Fruit fly (Drosophila melanogaster): ENCODE data around the gene Snx21.
A peak's percentile ranks its signal among the peaks of the same experiment; 100 is the strongest.

Gene Snx21

DNA sequence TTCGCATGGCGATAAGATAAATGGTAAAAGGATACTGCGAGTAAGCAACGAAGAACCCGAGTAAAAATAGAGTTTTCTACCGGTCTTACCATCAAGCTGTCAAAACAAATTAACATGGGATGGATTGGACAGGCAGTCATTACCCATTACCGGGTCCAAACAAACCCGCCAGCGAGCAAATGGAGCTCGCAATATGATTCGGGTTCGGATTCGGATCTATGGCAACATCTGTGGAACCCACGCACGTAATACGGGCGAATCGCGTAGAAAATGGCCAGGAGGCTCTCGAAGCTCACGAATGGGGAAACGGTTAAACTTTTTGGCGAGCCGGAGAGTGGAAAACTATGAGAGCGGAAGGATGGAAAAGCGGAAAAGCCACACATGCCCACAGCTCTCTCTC is 31.7 kb upstream of the Snx21 start:
- TF ChIP-seq toe (GFP tag; optimal IDR thresholded peaks at IDR 0.05), result no peak
- TF ChIP-seq pad (GFP tag; optimal IDR thresholded peaks at IDR 0.05), result no peak
- TF ChIP-seq Clk (GFP tag; optimal IDR thresholded peaks at IDR 0.05), result no peak
- no peak for TF ChIP-seq CG11617 (GFP tag; optimal IDR thresholded peaks at IDR 0.05)
- TF ChIP-seq ovo (GFP tag; optimal IDR thresholded peaks at IDR 0.05), result no peak
- no peak for TF ChIP-seq CG1620 (GFP tag; optimal IDR thresholded peaks at IDR 0.05)
- no peak for TF ChIP-seq bab1 (GFP tag; optimal IDR thresholded peaks at IDR 0.05)
- TF ChIP-seq Mnt (GFP tag; optimal IDR thresholded peaks at IDR 0.05), result no peak
- TF ChIP-seq cic (GFP tag; optimal IDR thresholded peaks at IDR 0.05), result no peak
- no peak for TF ChIP-seq Crg-1 (GFP tag; optimal IDR thresholded peaks at IDR 0.05)
- no peak for TF ChIP-seq CG14711 (tag; optimal IDR thresholded peaks at IDR 0.05)
- TF ChIP-seq CG7045 (GFP tag; optimal IDR thresholded peaks at IDR 0.05), result no peak

DNA sequence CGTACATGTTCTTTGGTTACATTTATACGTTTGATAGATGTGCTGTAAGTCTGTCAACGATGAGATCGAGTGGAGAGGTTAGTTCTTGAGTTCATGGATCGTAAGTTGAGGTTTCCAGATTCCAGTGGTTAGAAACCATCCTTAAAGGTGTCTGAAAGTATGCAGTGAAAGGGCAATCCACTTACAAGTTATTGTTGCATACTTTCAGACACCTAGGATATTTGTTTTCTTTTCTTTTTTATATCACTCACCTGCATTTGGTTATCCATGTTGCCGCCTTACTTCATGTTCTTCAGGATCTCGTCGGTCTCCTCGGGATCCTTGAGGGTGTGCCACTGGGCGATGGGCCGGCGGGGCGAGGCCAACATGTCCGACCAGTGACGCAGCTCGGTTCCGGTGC is 17.3 kb upstream of the Snx21 start:
- TF ChIP-seq CG11617 (GFP tag; optimal IDR thresholded peaks at IDR 0.05) (no peak), CG14711 (tag; optimal IDR thresholded peaks at IDR 0.05) (no peak), cnc (optimal IDR thresholded peaks at IDR 0.05) (no peak), CG7101 (tag; optimal IDR thresholded peaks at IDR 0.05) (no peak), CG1620 (GFP tag; optimal IDR thresholded peaks at IDR 0.05) (no peak), tj (GFP tag; optimal IDR thresholded peaks at IDR 0.05) (no peak), CG5204 (GFP tag; optimal IDR thresholded peaks at IDR 0.05) (no peak), CG33017 (tag; optimal IDR thresholded peaks at IDR 0.05) (no peak), kay (GFP tag; ENCODE audit: borderline replicate concordance) (no peak), cic (GFP tag; optimal IDR thresholded peaks at IDR 0.05) (no peak), ovo (GFP tag; optimal IDR thresholded peaks at IDR 0.05) (no peak)

DNA sequence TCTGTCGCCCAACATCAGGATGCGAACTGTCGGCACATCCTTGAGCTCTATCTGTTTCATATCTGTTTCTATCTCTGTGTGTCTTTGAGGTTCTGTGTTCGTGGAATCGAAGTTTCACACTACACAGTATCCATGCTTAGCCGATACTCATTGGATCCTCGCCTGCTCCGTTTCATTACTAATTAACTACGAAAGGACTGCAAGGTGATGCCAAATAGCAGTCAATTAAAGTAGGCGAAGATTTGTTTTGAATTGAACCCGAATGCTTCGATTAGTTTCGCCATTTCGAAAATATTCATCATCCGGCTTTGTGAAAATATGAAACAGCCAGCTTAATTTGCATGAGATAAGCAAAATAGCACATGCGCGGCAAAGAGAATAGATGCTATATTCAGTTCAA is 6.2 kb upstream of the Snx21 start, which contains the start of gene CG15399:
CG15399 (minus strand) TSS at position 101 of the 400 bp plus-strand sequence.
- no peak for TF ChIP-seq cnc (optimal IDR thresholded peaks at IDR 0.05)
- no peak for TF ChIP-seq CG1620 (GFP tag; optimal IDR thresholded peaks at IDR 0.05)
- TF ChIP-seq CG7101 (tag; optimal IDR thresholded peaks at IDR 0.05), result no peak
- no peak for TF ChIP-seq Clk (GFP tag; optimal IDR thresholded peaks at IDR 0.05)
- no peak for TF ChIP-seq CG11617 (GFP tag; optimal IDR thresholded peaks at IDR 0.05)
- no peak for TF ChIP-seq ovo (GFP tag; optimal IDR thresholded peaks at IDR 0.05)
- TF ChIP-seq pad (GFP tag; optimal IDR thresholded peaks at IDR 0.05), result no peak
- no peak for TF ChIP-seq bab1 (GFP tag; optimal IDR thresholded peaks at IDR 0.05)
- TF ChIP-seq CG14711 (tag; optimal IDR thresholded peaks at IDR 0.05), result no peak
- TF ChIP-seq CG12768 (GFP tag; optimal IDR thresholded peaks at IDR 0.05), result no peak
- no peak for TF ChIP-seq toe (GFP tag; optimal IDR thresholded peaks at IDR 0.05)
- TF ChIP-seq CG33017 (tag; optimal IDR thresholded peaks at IDR 0.05), result no peak
- TF ChIP-seq tj (GFP tag; optimal IDR thresholded peaks at IDR 0.05), result no peak
- no peak for TF ChIP-seq CG7045 (GFP tag; optimal IDR thresholded peaks at IDR 0.05)
- TF ChIP-seq kay (GFP tag; ENCODE audit: borderline replicate concordance), result no peak
- TF ChIP-seq Hr96 (GFP tag; optimal IDR thresholded peaks at IDR 0.05), result no peak
- no peak for TF ChIP-seq Crg-1 (GFP tag; optimal IDR thresholded peaks at IDR 0.05)
- TF ChIP-seq cic (GFP tag; optimal IDR thresholded peaks at IDR 0.05), result no peak

DNA sequence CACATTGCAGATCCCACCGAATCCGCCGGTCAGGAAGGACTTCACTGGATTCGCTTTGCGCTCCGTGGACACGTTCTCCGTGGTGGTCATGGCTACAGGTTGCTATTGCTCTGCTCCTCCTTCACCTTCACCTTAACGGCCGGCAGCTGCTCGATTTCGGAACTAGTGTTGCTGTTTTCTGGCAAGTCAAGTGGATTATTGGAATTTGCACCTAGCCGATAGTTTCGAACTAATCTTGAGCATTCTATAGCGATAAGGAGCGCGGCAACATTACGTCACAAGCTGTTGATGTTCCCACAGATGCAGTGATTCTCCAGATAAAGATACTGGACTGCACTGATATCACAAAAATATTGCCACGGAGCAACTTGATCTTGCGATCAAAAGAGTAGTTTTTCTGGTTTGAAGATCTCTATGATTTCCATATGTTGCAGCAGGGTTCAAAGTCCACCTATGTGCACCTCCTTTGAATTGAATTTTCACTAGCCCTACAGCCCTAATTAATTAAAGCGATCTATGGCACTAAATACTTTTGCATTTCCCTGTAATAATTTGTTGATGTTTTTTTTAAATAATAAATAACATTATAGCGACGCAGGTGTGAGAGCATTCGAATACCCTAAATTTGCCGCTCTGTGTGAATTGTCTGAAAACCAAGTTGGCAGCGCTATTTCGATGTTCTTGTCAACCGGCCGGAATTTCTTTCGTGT is 4.2 kb upstream of the Snx21 start, which contains the start of the genes colt and HINT1:
colt (minus strand) TSS at position 594 of the 710 bp plus-strand sequence.
HINT1 (plus strand) TSS at position 660 of the 710 bp plus-strand sequence.
- TF ChIP-seq bab1 (GFP tag; optimal IDR thresholded peaks at IDR 0.05) (peak; percentile 10), Hr96 (GFP tag; optimal IDR thresholded peaks at IDR 0.05) (peak; percentile 76), CG7101 (tag; optimal IDR thresholded peaks at IDR 0.05) (peak; percentile 40), cnc (optimal IDR thresholded peaks at IDR 0.05) (no peak), cic (GFP tag; optimal IDR thresholded peaks at IDR 0.05) (peak; percentile 59), tj (GFP tag; optimal IDR thresholded peaks at IDR 0.05) (peak; percentile 61), Mnt (GFP tag; optimal IDR thresholded peaks at IDR 0.05) (peak; percentile 50), kay (GFP tag; ENCODE audit: borderline replicate concordance) (no peak), pad (GFP tag; optimal IDR thresholded peaks at IDR 0.05) (peak; percentile 15), Crg-1 (GFP tag; optimal IDR thresholded peaks at IDR 0.05) (no peak), CG14711 (tag; optimal IDR thresholded peaks at IDR 0.05) (peak; percentile 52), CG7045 (GFP tag; optimal IDR thresholded peaks at IDR 0.05) (peak; percentile 56), CG33017 (tag; optimal IDR thresholded peaks at IDR 0.05) (peak; percentile 27), CG1620 (GFP tag; optimal IDR thresholded peaks at IDR 0.05) (peak; percentile 23), CG12768 (GFP tag; optimal IDR thresholded peaks at IDR 0.05) (peak; percentile 92), CG5204 (GFP tag; optimal IDR thresholded peaks at IDR 0.05) (no peak), toe (GFP tag; optimal IDR thresholded peaks at IDR 0.05) (peak; percentile 83), Clk (GFP tag; optimal IDR thresholded peaks at IDR 0.05) (peak; percentile 56), CG11617 (GFP tag; optimal IDR thresholded peaks at IDR 0.05) (peak; percentile 77), ovo (GFP tag; optimal IDR thresholded peaks at IDR 0.05) (peak; percentile 20)

DNA sequence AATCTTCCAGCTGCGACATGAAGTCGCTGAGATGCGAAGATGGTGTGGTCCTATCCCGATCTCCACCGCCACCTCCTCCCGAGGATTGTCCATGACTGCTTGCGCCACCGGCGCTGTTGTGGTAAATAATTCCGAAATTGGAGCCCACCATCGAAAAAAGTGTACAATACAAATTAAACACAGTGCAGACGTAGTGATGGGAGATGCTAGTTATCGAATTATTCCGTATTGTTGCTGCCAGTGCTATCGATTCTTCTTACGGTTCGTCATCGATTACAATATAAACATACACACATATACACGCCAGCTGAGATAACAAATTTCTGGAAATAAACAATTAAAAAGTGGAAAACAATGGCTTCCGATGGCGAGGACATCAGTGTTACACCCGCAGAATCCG is 2.2 kb upstream of the Snx21 start, which contains the start of the genes Taf10b and Taf10:
Taf10b (minus strand) TSS at position 219 of the 400 bp plus-strand sequence.
Taf10 (plus strand) TSS at position 264 of the 400 bp plus-strand sequence.
- peak; percentile 60 for TF ChIP-seq cic (GFP tag; optimal IDR thresholded peaks at IDR 0.05)
- TF ChIP-seq bab1 (GFP tag; optimal IDR thresholded peaks at IDR 0.05), result peak; percentile 65
- no peak for TF ChIP-seq toe (GFP tag; optimal IDR thresholded peaks at IDR 0.05)

DNA sequence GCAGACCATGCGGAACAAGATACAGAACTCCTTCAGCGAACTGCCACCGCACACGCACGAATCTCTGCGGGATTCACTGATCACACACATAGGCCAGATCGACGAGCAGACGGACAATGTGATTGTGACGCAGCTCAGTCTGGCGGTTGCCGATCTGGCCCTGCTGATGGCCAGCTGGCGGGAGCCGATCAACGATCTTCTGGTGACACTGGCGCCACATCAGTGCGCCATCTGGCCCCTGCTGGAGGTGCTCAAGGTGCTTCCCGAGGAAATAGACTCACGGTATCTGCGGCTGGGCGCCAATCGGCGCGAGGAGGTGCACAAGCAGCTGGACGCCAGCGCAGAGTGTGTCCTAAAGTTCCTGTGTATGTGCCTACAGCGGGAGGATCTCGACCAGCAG is 5.2 kb downstream of the Snx21 start:
- no peak for TF ChIP-seq CG11617 (GFP tag; optimal IDR thresholded peaks at IDR 0.05)
